ENCODE assay signal across 1 worm cellular context in genomic region chrIV:6556624-6557368, ce11.
TF ChIP-seq lines count a peak whose summit lies in the region.

try-3 (plus strand) TSS chrIV:6557155.

TF ChIP-seq in whole organism, L4 larva, 104 proteins besides CTCF, POLR2A, EP300 and RAD21 (continued from another document):
- 0 out of 2 replicates have a peak, but pooled peaks have one; percentile 14 for TF ChIP-seq ZK337.2 (GFP tag; IDR thresholded peaks at IDR 0.05; lab: Robert Waterston, UW)
- no peak for TF ChIP-seq ceh-32 (tag; optimal IDR thresholded peaks at IDR 0.05; lab: Kevin White, UChicago; ENCODE audit: poor library complexity)
- TF ChIP-seq F26F4.8 (GFP tag; conservative IDR thresholded peaks at IDR 0.05; lab: Robert Waterston, UW): peak; percentile 76
- TF ChIP-seq lsy-2 (tag; optimal IDR thresholded peaks at IDR 0.05; lab: Kevin White, UChicago): peak in 1 of 2 experiments; percentile 67
- peak; percentile 71 for TF ChIP-seq duxl-1 (tag; optimal IDR thresholded peaks at IDR 0.05; lab: Kevin White, UChicago; ENCODE audit: poor library complexity)
- peak; percentile 81 for TF ChIP-seq D1046.2 (GFP tag; IDR thresholded peaks at IDR 0.05; lab: Robert Waterston, UW)
- no peak for TF ChIP-seq ces-1 (GFP tag; optimal IDR thresholded peaks at IDR 0.05; lab: Kevin White, UChicago)
- peak; percentile 58 for TF ChIP-seq aha-1 (tag; lab: Kevin White, UChicago)
- peak; percentile 80 for TF ChIP-seq arid-1 (GFP tag; conservative IDR thresholded peaks at IDR 0.05; lab: Robert Waterston, UW)
- TF ChIP-seq lin-38 (GFP tag; IDR thresholded peaks at IDR 0.05; lab: Robert Waterston, UW): peak; percentile 86
- peak; percentile 41 for TF ChIP-seq lin-13 (GFP tag; optimal IDR thresholded peaks at IDR 0.05; lab: Kevin White, UChicago)
- TF ChIP-seq dpl-1 (GFP tag; optimal IDR thresholded peaks at IDR 0.05; lab: Kevin White, UChicago): peak; percentile 49
- TF ChIP-seq unc-130 (GFP tag; optimal IDR thresholded peaks at IDR 0.05; lab: Kevin White, UChicago): peak; percentile 54
- TF ChIP-seq set-16 (GFP tag; IDR thresholded peaks at IDR 0.05; lab: Robert Waterston, UW): no peak; the same call in none of the 2 replicates
- TF ChIP-seq hif-1 (tag; optimal IDR thresholded peaks at IDR 0.05; lab: Kevin White, UChicago): peak in 1 of 2 experiments; percentile 57
- TF ChIP-seq nhr-48 (tag; optimal IDR thresholded peaks at IDR 0.05; lab: Kevin White, UChicago): peak; percentile 34
- TF ChIP-seq zag-1 (tag; optimal IDR thresholded peaks at IDR 0.05; lab: Kevin White, UChicago): no peak
- TF ChIP-seq dve-1 (tag; optimal IDR thresholded peaks at IDR 0.05; lab: Kevin White, UChicago; ENCODE audit: insufficient read depth): peak; percentile 27
- TF ChIP-seq Y75B8A.6 (GFP tag; IDR thresholded peaks at IDR 0.05; lab: Robert Waterston, UW): peak; percentile 71; the same call in 1 of the 2 replicates
- peak; percentile 66 for TF ChIP-seq T26A8.4 (GFP tag; IDR thresholded peaks at IDR 0.05; lab: Robert Waterston, UW)
- TF ChIP-seq pqm-1 (tag; optimal IDR thresholded peaks at IDR 0.05; lab: Kevin White, UChicago): no peak
- TF ChIP-seq hlh-11 (tag; optimal IDR thresholded peaks at IDR 0.05; lab: Kevin White, UChicago): peak; percentile 72
- peak; percentile 40 for TF ChIP-seq zip-2 (tag; optimal IDR thresholded peaks at IDR 0.05; lab: Kevin White, UChicago)
- TF ChIP-seq lin-1 (GFP tag; IDR thresholded peaks at IDR 0.05; lab: Robert Waterston, UW): peak; percentile 33; the same call in 1 of the 2 replicates
- TF ChIP-seq dmd-6 (GFP tag; IDR thresholded peaks at IDR 0.05; lab: Robert Waterston, UW): peak; percentile 66
- peak; percentile 46 for TF ChIP-seq nhr-102 (tag; optimal IDR thresholded peaks at IDR 0.05; lab: Kevin White, UChicago)
- TF ChIP-seq nhr-10 (tag; optimal IDR thresholded peaks at IDR 0.05; lab: Kevin White, UChicago): peak; percentile 27
- no peak for TF ChIP-seq jun-1 (tag; optimal IDR thresholded peaks at IDR 0.05; lab: Kevin White, UChicago)
- TF ChIP-seq vab-7 (GFP tag; IDR thresholded peaks at IDR 0.05; lab: Robert Waterston, UW): peak; percentile 84
- peak in 1 of 2 experiments; percentile 22 for TF ChIP-seq mdl-1 (tag; optimal IDR thresholded peaks at IDR 0.05; lab: Kevin White, UChicago)
- no peak for TF ChIP-seq daf-12 (tag; optimal IDR thresholded peaks at IDR 0.05; lab: Kevin White, UChicago)
- TF ChIP-seq R02D3.7 (tag; optimal IDR thresholded peaks at IDR 0.05; lab: Kevin White, UChicago): no peak
- TF ChIP-seq nhr-42 (GFP tag; IDR thresholded peaks at IDR 0.05; lab: Robert Waterston, UW): peak; percentile 71; the same call in 1 of the 2 replicates
- no peak for TF ChIP-seq nhr-11 (tag; optimal IDR thresholded peaks at IDR 0.05; lab: Kevin White, UChicago)
- TF ChIP-seq tra-1 (GFP tag; IDR thresholded peaks at IDR 0.05; lab: Robert Waterston, UW): peak; percentile 82
- TF ChIP-seq cey-2 (tag; optimal IDR thresholded peaks at IDR 0.05; lab: Kevin White, UChicago; ENCODE audit: borderline replicate concordance, insufficient read depth): no peak
- TF ChIP-seq php-3 (GFP tag; IDR thresholded peaks at IDR 0.05; lab: Robert Waterston, UW): 0 out of 2 replicates have a peak, but pooled peaks have one; percentile 12
